Worm (Caenorhabditis elegans) whole organism, young adult: ENCODE measurements around the gene vps-33.1.

Source experiments
- B0035.1 ChIP-seq: sonication (generic microtip); optimal IDR thresholded peaks from 2 replicates; lab custom pipeline; 2016; ENCODE audit warnings: missing genetic modification characterization, mild to moderate bottlenecking, missing compliant biosample characterization, missing genotype, missing genetic modification reagents
- B0261.1 ChIP-seq: sonication (generic microtip); optimal IDR thresholded peaks from 2 replicates; lab custom pipeline; 2016; ENCODE audit warnings: mild to moderate bottlenecking, missing genetic modification characterization, moderate library complexity, missing compliant biosample characterization
- C06A6.2 ChIP-seq: fragments of 200-800 bp; sonication (Bioruptor generic); conservative IDR thresholded peaks from 2 replicates; pipeline ENCODE4 v1.3.6; 2022; ENCODE audit warnings: missing genetic modification characterization, missing compliant biosample characterization
- F39B2.1 ChIP-seq: fragments of 200-800 bp; sonication (Bioruptor generic); IDR thresholded peaks from 2 replicates; pipeline ENCODE4 v1.3.6; 2022; ENCODE audit warnings: missing genetic modification reagents, missing genetic modification characterization, missing compliant biosample characterization
- K11D2.4 ChIP-seq: fragments of 200-800 bp; sonication (Bioruptor generic); IDR thresholded peaks from 2 replicates; pipeline ENCODE4 v1.3.6; 2022; ENCODE audit warnings: missing genetic modification reagents, missing genetic modification characterization, missing compliant biosample characterization
- K12H6.12 ChIP-seq: fragments of 200-800 bp; sonication (Bioruptor generic); optimal IDR thresholded peaks from 2 replicates; lab custom pipeline; 2018; ENCODE audit warnings: mild to moderate bottlenecking, missing genetic modification characterization, missing compliant biosample characterization
- Y53G8AR.9 ChIP-seq: fragments of 200-800 bp; sonication (Bioruptor generic); conservative IDR thresholded peaks from 2 replicates; pipeline ENCODE4 v1.3.6; 2022; ENCODE audit warnings: missing genetic modification reagents, missing genetic modification characterization, missing compliant biosample characterization
- Y95B8A.8 ChIP-seq: fragments of 200-800 bp; sonication (Bioruptor generic); IDR thresholded peaks from 2 replicates; pipeline ENCODE4 v1.3.6; 2022; ENCODE audit warnings: missing genetic modification reagents, missing genetic modification characterization, missing compliant biosample characterization
- ZK185.1 ChIP-seq: sonication (generic microtip); optimal IDR thresholded peaks from 2 replicates; lab custom pipeline; 2016; ENCODE audit warnings: mild to moderate bottlenecking, missing genetic modification characterization, missing compliant biosample characterization; ENCODE audit not compliant: poor library complexity, severe bottlenecking
- aptf-2 ChIP-seq: fragments of 200-800 bp; sonication (Bioruptor generic); conservative IDR thresholded peaks from 2 replicates; pipeline ENCODE4 v1.3.6; 2022; ENCODE audit warnings: missing genetic modification reagents, missing genetic modification characterization, missing compliant biosample characterization
- attf-3 ChIP-seq: fragments of 200-800 bp; sonication (Bioruptor generic); conservative IDR thresholded peaks from 2 replicates; pipeline ENCODE4 v1.3.6; 2022; ENCODE audit warnings: missing genetic modification reagents, missing genetic modification characterization, missing compliant biosample characterization
- attf-5 ChIP-seq: fragments of 200-800 bp; sonication (Bioruptor generic); optimal IDR thresholded peaks from 2 replicates; lab custom pipeline; 2018; ENCODE audit warnings: mild to moderate bottlenecking, missing genetic modification characterization, missing compliant biosample characterization
- attf-6 ChIP-seq: fragments of 200-800 bp; sonication (Bioruptor generic); IDR thresholded peaks from 2 replicates; pipeline ENCODE4 v1.3.6; 2022; ENCODE audit warnings: missing genetic modification reagents, missing genetic modification characterization, missing compliant biosample characterization
- cebp-1 ChIP-seq, 2 experiments: fragments of 200-800 bp in 1 of 2; sonication (Bioruptor generic) in 1 of 2; sonication (generic microtip) in 1 of 2; IDR thresholded peaks in 1 of 2; optimal IDR thresholded peaks in 1 of 2; 2 replicates each; pipeline versions ENCODE4 v1.3.6 to Lab custom; 2017 to 2022; ENCODE audit warnings: missing compliant biosample characterization in 2 of 2, missing genetic modification characterization in 2 of 2, mild to moderate bottlenecking in 1 of 2, missing genetic modification reagents in 1 of 2, moderate library complexity in 1 of 2
- cebp-2 ChIP-seq: fragments of 200-800 bp; sonication (Bioruptor generic); IDR thresholded peaks from 2 replicates; pipeline ENCODE4 v1.3.6; 2022; ENCODE audit warnings: missing genetic modification characterization, missing compliant biosample characterization
- ceh-27 ChIP-seq: fragments of 200-800 bp; sonication (Bioruptor generic); optimal IDR thresholded peaks from 2 replicates; lab custom pipeline; 2018; ENCODE audit warnings: mild to moderate bottlenecking, missing genetic modification characterization, moderate library complexity, missing compliant biosample characterization
- dpl-1 ChIP-seq: fragments of 150-350 bp; optimal IDR thresholded peaks from 2 replicates; lab custom pipeline; 2014; ENCODE audit warnings: missing biosample characterization, missing genetic modification reagents, missing genetic modification characterization
- efl-1 ChIP-seq: fragments of 150-350 bp; optimal IDR thresholded peaks from 2 replicates; lab custom pipeline; 2014; ENCODE audit warnings: missing biosample characterization, missing genetic modification reagents, missing genetic modification characterization
- egl-44 ChIP-seq: fragments of 200-800 bp; sonication (Bioruptor generic); IDR thresholded peaks from 2 replicates; pipeline ENCODE4 v1.3.6; 2022; ENCODE audit warnings: missing genetic modification reagents, missing genetic modification characterization, missing compliant biosample characterization
- ekl-4 ChIP-seq: fragments of 200-800 bp; sonication (Bioruptor generic); IDR thresholded peaks from 2 replicates; pipeline ENCODE4 v1.3.6; 2022; ENCODE audit warnings: missing genetic modification reagents, missing genetic modification characterization, missing compliant biosample characterization
- ets-4 ChIP-seq: fragments of 200-800 bp; sonication (Bioruptor generic); optimal IDR thresholded peaks from 2 replicates; lab custom pipeline; 2018; ENCODE audit warnings: mild to moderate bottlenecking, missing genetic modification characterization, missing compliant biosample characterization
- gei-17 ChIP-seq: fragments of 200-800 bp; sonication (Bioruptor generic); optimal IDR thresholded peaks from 2 replicates; lab custom pipeline; 2018; ENCODE audit warnings: mild to moderate bottlenecking, missing genetic modification characterization, missing compliant biosample characterization
- hlh-26 ChIP-seq: fragments of 200-800 bp; sonication (Bioruptor generic); conservative IDR thresholded peaks from 2 replicates; pipeline ENCODE4 v1.3.6; 2022; ENCODE audit warnings: missing genetic modification reagents, missing genetic modification characterization, missing compliant biosample characterization
- hmg-1.2 ChIP-seq: fragments of 200-800 bp; sonication (Bioruptor generic); IDR thresholded peaks from 2 replicates; pipeline ENCODE4 v1.3.6; 2022; ENCODE audit warnings: missing genetic modification reagents, missing genetic modification characterization, missing compliant biosample characterization
- hrde-1 ChIP-seq: sonication (generic microtip); optimal IDR thresholded peaks from 2 replicates; lab custom pipeline; 2016; ENCODE audit warnings: missing genetic modification characterization, mild to moderate bottlenecking, missing compliant biosample characterization, moderate library complexity, missing genotype, missing genetic modification reagents, borderline replicate concordance
- hsf-1 ChIP-seq: fragments of 200-800 bp; sonication (Bioruptor generic); IDR thresholded peaks from 2 replicates; pipeline ENCODE4 v1.3.6; 2022; ENCODE audit warnings: missing genetic modification reagents, missing genetic modification characterization, missing compliant biosample characterization
- let-526 ChIP-seq: fragments of 200-800 bp; sonication (Bioruptor generic); IDR thresholded peaks from 2 replicates; pipeline ENCODE4 v1.3.6; 2022; ENCODE audit warnings: missing genetic modification reagents, missing genetic modification characterization, missing compliant biosample characterization
- let-607 ChIP-seq, 2 experiments: fragments of 200-800 bp in 1 of 2; sonication (Bioruptor generic) in 1 of 2; sonication (generic microtip) in 1 of 2; optimal IDR thresholded peaks; 2 replicates each; lab custom pipeline; 2016 to 2018; ENCODE audit warnings: mild to moderate bottlenecking in 2 of 2, missing compliant biosample characterization in 2 of 2, missing genetic modification characterization in 2 of 2, moderate library complexity in 2 of 2, missing genotype in 1 of 2
- lin-40 ChIP-seq: sonication (generic microtip); optimal IDR thresholded peaks from 2 replicates; lab custom pipeline; 2016; ENCODE audit warnings: missing genetic modification characterization, mild to moderate bottlenecking, missing compliant biosample characterization, missing genotype, missing genetic modification reagents
- lin-54 ChIP-seq: fragments of 200-800 bp; sonication (Bioruptor generic); optimal IDR thresholded peaks from 2 replicates; lab custom pipeline; 2018; ENCODE audit warnings: mild to moderate bottlenecking, missing genetic modification characterization, missing compliant biosample characterization
- madf-8 ChIP-seq: fragments of 200-800 bp; sonication (Bioruptor generic); conservative IDR thresholded peaks from 2 replicates; pipeline ENCODE4 v1.3.6; 2022; ENCODE audit warnings: missing genetic modification reagents, missing genetic modification characterization, missing compliant biosample characterization
- mcd-1 ChIP-seq: fragments of 200-800 bp; sonication (Bioruptor generic); IDR thresholded peaks from 2 replicates; pipeline ENCODE4 v1.3.6; 2022; ENCODE audit warnings: missing genetic modification reagents, missing genetic modification characterization, missing compliant biosample characterization
- mes-4 ChIP-seq: sonication (generic microtip); optimal IDR thresholded peaks from 2 replicates; lab custom pipeline; 2016; ENCODE audit warnings: missing genotype, missing genetic modification characterization, missing compliant biosample characterization
- nhr-120 ChIP-seq: fragments of 200-800 bp; sonication (Bioruptor generic); IDR thresholded peaks from 2 replicates; pipeline ENCODE4 v1.3.6; 2022; ENCODE audit warnings: missing genetic modification characterization, missing compliant biosample characterization
- pbrm-1 ChIP-seq: fragments of 200-800 bp; sonication (Bioruptor generic); IDR thresholded peaks from 2 replicates; pipeline ENCODE4 v1.3.6; 2022; ENCODE audit warnings: missing genetic modification reagents, missing genetic modification characterization, missing compliant biosample characterization
- pha-4 ChIP-seq: fragments of 150-350 bp; sonication (generic microtip); optimal IDR thresholded peaks from 2 replicates; lab custom pipeline; 2014; ENCODE audit warnings: missing biosample characterization, missing genetic modification reagents, missing genetic modification characterization
- snpc-1.1 ChIP-seq: sonication (generic microtip); optimal IDR thresholded peaks from 2 replicates; lab custom pipeline; 2017; ENCODE audit warnings: missing genetic modification characterization, mild to moderate bottlenecking, missing compliant biosample characterization, antibody characterized with exemption, moderate library complexity, missing genotype, missing genetic modification reagents; ENCODE audit not compliant: insufficient read depth
- somi-1 ChIP-seq: fragments of 200-800 bp; sonication (Bioruptor generic); optimal IDR thresholded peaks from 2 replicates; lab custom pipeline; 2018; ENCODE audit warnings: mild to moderate bottlenecking, missing genetic modification characterization, missing compliant biosample characterization
- tbp1 ChIP-seq: fragments of 200-800 bp; sonication (Bioruptor generic); optimal IDR thresholded peaks from 2 replicates; lab custom pipeline; 2018; ENCODE audit warnings: mild to moderate bottlenecking, missing genetic modification characterization, missing compliant biosample characterization
- tbx-9 ChIP-seq: sonication (generic microtip); optimal IDR thresholded peaks from 2 replicates; lab custom pipeline; 2016; ENCODE audit warnings: borderline replicate concordance, missing genetic modification characterization, inconsistent platforms, missing compliant biosample characterization
- unc-130 ChIP-seq: sonication (generic microtip); optimal IDR thresholded peaks from 2 replicates; lab custom pipeline; 2016; ENCODE audit warnings: missing genetic modification reagents, missing genetic modification characterization, missing compliant biosample characterization
- unc-62 ChIP-seq: fragments of 150-350 bp; optimal IDR thresholded peaks from 2 replicates; lab custom pipeline; 2014; ENCODE audit warnings: missing biosample characterization, missing genetic modification reagents, missing genetic modification characterization
- zfh-2 ChIP-seq: fragments of 200-800 bp; sonication (Bioruptor generic); conservative IDR thresholded peaks from 2 replicates; pipeline ENCODE4 v1.3.6; 2022; ENCODE audit warnings: missing genetic modification reagents, missing genetic modification characterization, missing compliant biosample characterization
- ztf-18 ChIP-seq: sonication (generic microtip); optimal IDR thresholded peaks from 2 replicates; lab custom pipeline; 2016; ENCODE audit warnings: missing genotype, mild to moderate bottlenecking, missing genetic modification characterization, missing compliant biosample characterization
- ztf-25 ChIP-seq: fragments of 200-800 bp; sonication (Bioruptor generic); IDR thresholded peaks from 2 replicates; pipeline ENCODE4 v1.3.6; 2022; ENCODE audit warnings: missing genetic modification reagents, missing genetic modification characterization, missing compliant biosample characterization
- ztf-28 ChIP-seq: fragments of 200-800 bp; sonication (Bioruptor generic); IDR thresholded peaks from 2 replicates; pipeline ENCODE4 v1.3.6; 2022; ENCODE audit warnings: missing genetic modification reagents, missing genetic modification characterization, missing compliant biosample characterization

The vps-33.1 gene

DNA sequence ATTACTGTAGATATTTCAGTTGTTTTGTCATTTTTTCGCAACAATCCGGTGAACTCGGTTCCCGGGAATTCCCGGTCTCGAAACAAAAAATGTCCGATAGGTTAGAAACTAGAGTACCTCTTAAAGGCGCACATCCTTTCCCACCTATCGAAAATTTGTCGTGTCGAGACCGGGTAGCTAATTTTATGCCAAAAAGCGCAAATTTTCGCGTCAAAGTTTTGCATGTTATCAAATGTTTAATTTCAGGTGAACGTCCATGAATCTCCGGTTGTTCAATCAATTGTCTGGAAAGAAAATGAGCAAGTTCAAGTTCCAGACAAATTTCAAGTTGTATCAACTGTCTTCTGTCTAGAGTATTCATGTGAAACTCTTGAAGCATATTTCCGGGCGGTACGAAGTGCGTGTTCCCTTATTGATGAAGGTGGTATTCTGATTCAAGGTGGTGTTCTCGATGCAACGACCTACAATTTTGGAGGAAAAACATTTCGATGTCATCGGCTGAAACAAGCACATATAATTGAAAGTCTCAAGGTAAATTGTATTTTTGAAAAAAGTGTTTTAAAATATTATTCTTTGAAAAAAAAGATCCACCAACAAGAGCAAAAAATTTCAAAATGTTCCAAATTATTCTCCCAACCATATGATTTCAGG lies 15.0 kb upstream of the vps-33.1 start (continued):
- no peak for TF ChIP-seq hlh-26 (GFP tag; lab: Robert Waterston, UW)
- no peak for TF ChIP-seq K12H6.12 (tag; lab: Kevin White, UChicago)
- TF ChIP-seq attf-6 = no peak
- TF ChIP-seq egl-44 = peak; percentile 48; the same call in 1 of the 2 replicates
- TF ChIP-seq zfh-2 (GFP tag; lab: Robert Waterston, UW) = no peak
- TF ChIP-seq unc-62 (GFP tag; lab: Kevin White, UChicago) = no peak
- no peak for TF ChIP-seq ztf-28
- no peak for TF ChIP-seq tbx-9 (tag; lab: Kevin White, UChicago)
- TF ChIP-seq hsf-1 = 0 out of 2 replicates have a peak, but pooled peaks have one; percentile 24
- TF ChIP-seq hrde-1 (tag; lab: Kevin White, UChicago) = no peak
- TF ChIP-seq K11D2.4 (GFP tag; lab: Robert Waterston, UW) = peak; percentile 40; the same call in 1 of the 2 replicates
- TF ChIP-seq pbrm-1 (GFP tag; lab: Robert Waterston, UW) = peak; percentile 60; the same call in 1 of the 2 replicates
- TF ChIP-seq madf-8 (GFP tag; lab: Robert Waterston, UW) = no peak
- no peak for TF ChIP-seq dpl-1 (GFP tag; lab: Kevin White, UChicago)
- no peak for TF ChIP-seq attf-3
- no peak for TF ChIP-seq gei-17 (GFP tag; lab: Kevin White, UChicago)
- TF ChIP-seq hmg-1.2 (GFP tag; lab: Robert Waterston, UW) = peak; percentile 26; the same call in 1 of the 2 replicates
- TF ChIP-seq ZK185.1 (tag; lab: Kevin White, UChicago) = peak; percentile 28
- no peak for TF ChIP-seq F39B2.1 (GFP tag; lab: Robert Waterston, UW)
- TF ChIP-seq lin-54 (GFP tag; lab: Kevin White, UChicago) = peak; percentile 11
- no peak for TF ChIP-seq lin-40 (tag; lab: Kevin White, UChicago)
- TF ChIP-seq let-607 (tag; optimal IDR thresholded peaks at IDR 0.05; lab: Kevin White, UChicago) = peak in 1 of 2 experiments; percentile 3
- no peak for TF ChIP-seq efl-1 (GFP tag; lab: Kevin White, UChicago)
- no peak for TF ChIP-seq mes-4 (tag; lab: Kevin White, UChicago)
- TF ChIP-seq B0261.1 = no peak
- peak; percentile 76; the same call in 1 of the 2 replicates for TF ChIP-seq ekl-4 (GFP tag; lab: Robert Waterston, UW)
- no peak for TF ChIP-seq aptf-2
- no peak for TF ChIP-seq somi-1 (GFP tag; lab: Kevin White, UChicago)
- no peak for TF ChIP-seq pha-4 (tag; lab: Kevin White, UChicago)
- TF ChIP-seq attf-5 (GFP tag; lab: Kevin White, UChicago) = no peak
- peak; percentile 42; the same call in 1 of the 2 replicates for TF ChIP-seq cebp-1 (GFP tag; IDR thresholded peaks at IDR 0.05; lab: Robert Waterston, UW)
- TF ChIP-seq cebp-1 (tag; optimal IDR thresholded peaks at IDR 0.05; lab: Kevin White, UChicago) = peak; percentile 53
- no peak for TF ChIP-seq ceh-27 (GFP tag; lab: Kevin White, UChicago)
- TF ChIP-seq ztf-18 (tag; lab: Kevin White, UChicago) = no peak
- 0 out of 2 replicates have a peak, but pooled peaks have one; percentile 16 for TF ChIP-seq nhr-120 (GFP tag; lab: Robert Waterston, UW)
- TF ChIP-seq Y95B8A.8 (GFP tag; lab: Robert Waterston, UW) = no peak
- TF ChIP-seq snpc-1.1 (tag; lab: Kevin White, UChicago) = no peak
- no peak for TF ChIP-seq unc-130
- peak; percentile 66; the same call in 1 of the 2 replicates for TF ChIP-seq Y53G8AR.9 (GFP tag; lab: Robert Waterston, UW)
- TF ChIP-seq mcd-1 = peak; percentile 12; the same call in 1 of the 2 replicates
- 0 out of 2 replicates have a peak, but pooled peaks have one; percentile 24 for TF ChIP-seq let-526 (GFP tag; lab: Robert Waterston, UW)
- no peak for TF ChIP-seq ets-4 (GFP tag; lab: Kevin White, UChicago)
- no peak for TF ChIP-seq tbp1 (GFP tag; lab: Kevin White, UChicago)
- 0 out of 2 replicates have a peak, but pooled peaks have one; percentile 7 for TF ChIP-seq cebp-2 (GFP tag; lab: Robert Waterston, UW)
- peak; percentile 32 for TF ChIP-seq B0035.1
- TF ChIP-seq C06A6.2 (GFP tag; lab: Robert Waterston, UW) = no peak
- TF ChIP-seq ztf-25 = no peak
